Fruit fly (Drosophila melanogaster) whole organism, embryonic: ENCODE measurements around the gene Iru.

Experiments used
- B-H1 ChIP-seq: fragments of 200-800 bp; sonication (Bioruptor generic); IDR thresholded peaks from 3 replicates; pipeline ENCODE4 v1.3.6; 2022; ENCODE audit warnings: missing biosample characterization, missing genetic modification characterization
- Bdp1 ChIP-seq: fragments of 200-800 bp; sonication (Bioruptor generic); optimal IDR thresholded peaks from 3 replicates; lab custom pipeline; 2016; ENCODE audit warnings: missing biosample characterization, missing genetic modification characterization
- Bteb2 ChIP-seq: fragments of 200-800 bp; sonication (Bioruptor generic); optimal IDR thresholded peaks from 2 replicates; lab custom pipeline; 2016; ENCODE audit warnings: missing biosample characterization, missing genetic modification characterization
- CG10462 ChIP-seq: fragments of 200-800 bp; sonication (Bioruptor generic); optimal IDR thresholded peaks from 2 replicates; lab custom pipeline; 2016; ENCODE audit warnings: missing biosample characterization, missing genetic modification characterization
- CG10959 ChIP-seq: fragments of 200-800 bp; sonication (Bioruptor generic); IDR thresholded peaks from 2 replicates; pipeline ENCODE4 v1.3.6; 2022; ENCODE audit warnings: missing biosample characterization, missing genetic modification characterization
- CG11398 ChIP-seq: fragments of 200-800 bp; sonication (Bioruptor generic); optimal IDR thresholded peaks from 2 replicates; lab custom pipeline; 2016; ENCODE audit warnings: missing biosample characterization, missing genetic modification characterization
- CG12219 ChIP-seq: fragments of 200-800 bp; sonication (Bioruptor generic); optimal IDR thresholded peaks from 3 replicates; lab custom pipeline; 2018; ENCODE audit warnings: missing biosample characterization, mild to moderate bottlenecking, missing genetic modification characterization
- CG12769 ChIP-seq: fragments of 200-800 bp; sonication (Bioruptor generic); optimal IDR thresholded peaks from 2 replicates; lab custom pipeline; 2019; ENCODE audit warnings: missing biosample characterization, mild to moderate bottlenecking, missing genetic modification characterization, moderate library complexity
- CG17328 ChIP-seq: fragments of 200-800 bp; sonication (Bioruptor generic); IDR thresholded peaks from 2 replicates; pipeline ENCODE4 v1.3.6; 2022; ENCODE audit warnings: missing biosample characterization, missing genetic modification characterization
- CG18764 ChIP-seq: fragments of 200-800 bp; sonication (Bioruptor generic); optimal IDR thresholded peaks from 3 replicates; lab custom pipeline; 2016; ENCODE audit warnings: missing biosample characterization, missing genetic modification characterization
- CG30431 ChIP-seq: fragments of 200-800 bp; sonication (Bioruptor generic); optimal IDR thresholded peaks from 2 replicates; lab custom pipeline; 2017; ENCODE audit warnings: missing biosample characterization, missing genetic modification characterization
- CG31388 ChIP-seq: fragments of 200-800 bp; sonication (Bioruptor generic); optimal IDR thresholded peaks from 2 replicates; lab custom pipeline; 2016; ENCODE audit warnings: missing biosample characterization, missing genetic modification characterization
- CG34376 ChIP-seq: fragments of 200-800 bp; sonication (Bioruptor generic); optimal IDR thresholded peaks from 2 replicates; lab custom pipeline; 2018; ENCODE audit warnings: missing biosample characterization, mild to moderate bottlenecking, missing genetic modification characterization
- CG4424 ChIP-seq: fragments of 200-800 bp; sonication (Bioruptor generic); optimal IDR thresholded peaks from 3 replicates; lab custom pipeline; 2016; ENCODE audit warnings: missing biosample characterization, missing genetic modification characterization
- CG5180 ChIP-seq: fragments of 200-800 bp; sonication (Bioruptor generic); optimal IDR thresholded peaks from 3 replicates; lab custom pipeline; 2017; ENCODE audit warnings: missing biosample characterization, missing genetic modification characterization, mild to moderate bottlenecking, moderate library complexity, missing genetic modification reagents
- CG6272 ChIP-seq: fragments of 200-800 bp; sonication (Bioruptor generic); IDR thresholded peaks from 2 replicates; pipeline ENCODE4 v1.3.6; 2022; ENCODE audit warnings: missing biosample characterization, missing genetic modification characterization
- CG6683 ChIP-seq: fragments of 200-800 bp; sonication (Bioruptor generic); optimal IDR thresholded peaks from 2 replicates; lab custom pipeline; 2017; ENCODE audit warnings: missing biosample characterization, mild to moderate bottlenecking, missing genetic modification characterization, missing genetic modification reagents
- CG7839 ChIP-seq: fragments of 200-800 bp; sonication (Bioruptor generic); optimal IDR thresholded peaks from 3 replicates; lab custom pipeline; 2018; ENCODE audit warnings: missing biosample characterization, mild to moderate bottlenecking, missing genetic modification characterization, moderate library complexity
- CG7928 ChIP-seq: fragments of 200-800 bp; sonication (Bioruptor generic); optimal IDR thresholded peaks from 2 replicates; lab custom pipeline; 2017; ENCODE audit warnings: missing biosample characterization, mild to moderate bottlenecking, missing genetic modification characterization
- Chrac-16 ChIP-seq: fragments of 200-800 bp; sonication (Bioruptor generic); optimal IDR thresholded peaks from 3 replicates; lab custom pipeline; 2016; ENCODE audit warnings: missing biosample characterization, missing genetic modification characterization
- Dbx ChIP-seq: fragments of 200-800 bp; sonication (Bioruptor generic); IDR thresholded peaks from 3 replicates; pipeline ENCODE4 v1.3.6; 2022; ENCODE audit warnings: missing biosample characterization, missing genetic modification characterization
- Deaf1 ChIP-seq: fragments of 200-800 bp; optimal IDR thresholded peaks from 3 replicates; lab custom pipeline; 2019; ENCODE audit warnings: missing biosample characterization, mild to moderate bottlenecking, missing genetic modification characterization, moderate library complexity
- Doc3 ChIP-seq: fragments of 200-800 bp; sonication (Bioruptor generic); IDR thresholded peaks from 3 replicates; pipeline ENCODE4 v1.3.6; 2022; ENCODE audit warnings: missing biosample characterization, missing genetic modification characterization; ENCODE audit not compliant: partially characterized antibody
- Dref ChIP-seq: fragments of 200-800 bp; sonication (Bioruptor generic); IDR thresholded peaks from 2 replicates; pipeline ENCODE4 v1.3.6; 2022; ENCODE audit warnings: missing biosample characterization, missing genetic modification characterization
- E2f1 ChIP-seq: fragments of 200-800 bp; sonication (Bioruptor generic); IDR thresholded peaks from 2 replicates; pipeline ENCODE4 v1.3.6; 2022; ENCODE audit warnings: missing biosample characterization, missing genetic modification characterization
- Gug ChIP-seq: fragments of 200-800 bp; sonication (Bioruptor generic); IDR thresholded peaks from 4 replicates; pipeline ENCODE4 v1.3.6; 2022; ENCODE audit warnings: missing biosample characterization, missing genetic modification characterization
- HLH4C ChIP-seq: fragments of 200-800 bp; sonication (Bioruptor generic); IDR thresholded peaks from 3 replicates; pipeline ENCODE4 v1.3.6; 2022; ENCODE audit warnings: missing biosample characterization, missing genetic modification characterization; ENCODE audit not compliant: partially characterized antibody
- Hmx ChIP-seq: fragments of 200-800 bp; sonication (Bioruptor generic); optimal IDR thresholded peaks from 2 replicates; lab custom pipeline; 2016; ENCODE audit warnings: missing biosample characterization, missing genetic modification characterization
- MBD-R2 ChIP-seq: fragments of 200-800 bp; sonication (Bioruptor generic); IDR thresholded peaks from 2 replicates; pipeline ENCODE4 v1.3.6; 2022; ENCODE audit warnings: missing biosample characterization, missing genetic modification characterization
- Myb ChIP-seq: fragments of 200-800 bp; sonication (Bioruptor generic); optimal IDR thresholded peaks from 2 replicates; lab custom pipeline; 2016; ENCODE audit warnings: missing biosample characterization, missing genetic modification characterization
- Oaz ChIP-seq: fragments of 200-800 bp; sonication (Bioruptor generic); IDR thresholded peaks from 2 replicates; pipeline ENCODE4 v1.3.6; 2022; ENCODE audit warnings: missing biosample characterization, missing genetic modification characterization
- Sox100B ChIP-seq: fragments of 200-800 bp; sonication (Bioruptor generic); optimal IDR thresholded peaks from 3 replicates; lab custom pipeline; 2018; ENCODE audit warnings: missing biosample characterization, mild to moderate bottlenecking, missing genetic modification characterization
- Spps ChIP-seq: fragments of 200-800 bp; sonication (Bioruptor generic); optimal IDR thresholded peaks from 2 replicates; lab custom pipeline; 2018; ENCODE audit warnings: missing biosample characterization, mild to moderate bottlenecking, missing genetic modification characterization
- TFAM ChIP-seq: fragments of 200-800 bp; sonication (Bioruptor generic); optimal IDR thresholded peaks from 2 replicates; lab custom pipeline; 2017; ENCODE audit warnings: missing biosample characterization, missing genetic modification characterization, inconsistent platforms
- Xbp1 ChIP-seq: fragments of 200-800 bp; sonication (Bioruptor generic); optimal IDR thresholded peaks from 3 replicates; lab custom pipeline; 2016; ENCODE audit warnings: missing biosample characterization, mild to moderate bottlenecking, missing genetic modification characterization
- ase ChIP-seq: fragments of 200-800 bp; sonication (Bioruptor generic); IDR thresholded peaks from 3 replicates; pipeline ENCODE4 v1.3.6; 2022; ENCODE audit warnings: missing biosample characterization, missing genetic modification characterization
- cad ChIP-seq: fragments of >200 bp; optimal IDR thresholded peaks from 2 replicates; lab custom pipeline; 2017; ENCODE audit warnings: missing biosample characterization, missing genetic modification characterization
- ci ChIP-seq: fragments of 200-800 bp; sonication (Bioruptor generic); IDR thresholded peaks from 3 replicates; pipeline ENCODE4 v1.3.6; 2022; ENCODE audit warnings: missing biosample characterization, missing genetic modification characterization
- emc ChIP-seq: fragments of 200-800 bp; sonication (Bioruptor generic); optimal IDR thresholded peaks from 2 replicates; lab custom pipeline; 2016; ENCODE audit warnings: missing biosample characterization, missing genetic modification characterization
- eyg ChIP-seq: fragments of 200-800 bp; sonication (Bioruptor generic); optimal IDR thresholded peaks from 3 replicates; lab custom pipeline; 2016; ENCODE audit warnings: missing biosample characterization, missing genetic modification characterization
- fru ChIP-seq: fragments of >200 bp; optimal IDR thresholded peaks from 2 replicates; lab custom pipeline; 2017
- gsb ChIP-seq: fragments of 200-800 bp; sonication (Bioruptor generic); IDR thresholded peaks from 2 replicates; pipeline ENCODE4 v1.3.6; 2022; ENCODE audit warnings: missing biosample characterization, missing genetic modification characterization
- hth ChIP-seq: fragments of >200 bp; optimal IDR thresholded peaks from 2 replicates; lab custom pipeline; 2017; ENCODE audit warnings: inconsistent platforms
- inv ChIP-seq: fragments of 200-800 bp; sonication (Bioruptor generic); IDR thresholded peaks from 2 replicates; pipeline ENCODE4 v1.3.6; 2022; ENCODE audit warnings: missing biosample characterization, missing genetic modification characterization; ENCODE audit not compliant: partially characterized antibody
- klu ChIP-seq: fragments of 200-800 bp; sonication (Bioruptor generic); IDR thresholded peaks from 2 replicates; pipeline ENCODE4 v1.3.6; 2022; ENCODE audit warnings: missing biosample characterization, missing genetic modification characterization
- mam ChIP-seq: fragments of 200-800 bp; sonication (Bioruptor generic); optimal IDR thresholded peaks from 3 replicates; lab custom pipeline; 2016; ENCODE audit warnings: missing biosample characterization, missing genetic modification characterization
- pum ChIP-seq: fragments of 200-800 bp; sonication (Bioruptor generic); optimal IDR thresholded peaks from 2 replicates; lab custom pipeline; 2016; ENCODE audit warnings: missing biosample characterization, missing genetic modification characterization
- pzg ChIP-seq: fragments of 200-800 bp; sonication (Bioruptor generic); optimal IDR thresholded peaks from 3 replicates; lab custom pipeline; 2018; ENCODE audit warnings: missing biosample characterization, mild to moderate bottlenecking, missing genetic modification characterization, moderate library complexity
- run ChIP-seq: fragments of 200-800 bp; sonication (Bioruptor generic); optimal IDR thresholded peaks from 3 replicates; lab custom pipeline; 2018; ENCODE audit warnings: missing biosample characterization, mild to moderate bottlenecking, missing genetic modification characterization
- tx ChIP-seq: fragments of 200-800 bp; sonication (Bioruptor generic); optimal IDR thresholded peaks from 2 replicates; lab custom pipeline; 2016; ENCODE audit warnings: missing biosample characterization, missing genetic modification characterization
- zf30C ChIP-seq: fragments of 200-800 bp; sonication (Bioruptor generic); optimal IDR thresholded peaks from 3 replicates; lab custom pipeline; 2018; ENCODE audit warnings: missing biosample characterization, mild to moderate bottlenecking, missing genetic modification characterization

Gene Iru

DNA sequence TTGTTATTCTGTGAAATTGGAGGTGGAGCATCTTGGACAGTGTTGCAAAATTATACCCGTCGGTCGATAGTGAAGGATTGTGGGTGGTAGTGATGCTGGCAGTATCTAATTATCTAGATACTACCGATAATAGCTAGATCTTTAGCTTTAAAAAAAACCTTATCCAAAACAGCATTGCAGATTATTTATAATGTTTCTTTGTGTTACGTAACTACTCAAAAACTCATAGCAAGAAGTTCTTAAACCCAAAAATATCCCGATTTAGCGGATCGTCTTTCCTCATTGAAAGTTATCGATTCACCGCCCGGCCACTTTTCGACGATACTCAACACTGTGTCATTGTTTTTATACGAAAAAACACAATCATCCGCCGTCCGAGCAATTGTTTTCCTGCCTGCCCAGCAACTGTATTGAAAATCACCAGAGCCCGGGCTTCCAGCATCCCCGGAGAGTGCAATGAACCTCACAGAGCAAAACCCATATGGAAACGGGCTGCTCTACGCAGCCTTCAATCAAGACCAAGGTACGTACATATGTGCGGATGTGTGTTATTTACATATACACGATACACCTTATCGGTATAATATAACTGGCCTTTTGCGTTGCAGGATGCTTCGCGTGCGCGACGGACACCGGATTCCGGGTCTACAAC is 13.2 kb upstream of the Iru start, which contains the start of gene CG11975 (continued):
- 0 out of 2 replicates have a peak, but pooled peaks have one; percentile 12 for TF ChIP-seq gsb (GFP tag; lab: Robert Waterston, UW)
- TF ChIP-seq CG30431 (GFP tag; lab: Kevin White, UChicago): peak; percentile 30
- peak; percentile 81; the same call in 2 of the 3 replicates for TF ChIP-seq Dbx (GFP tag; lab: Robert Waterston, UW)
- no peak for TF ChIP-seq CG7839 (tag; lab: Kevin White, UChicago)
- no peak for TF ChIP-seq zf30C (GFP tag; lab: Kevin White, UChicago)
- peak; percentile 4 for TF ChIP-seq Spps
- TF ChIP-seq hth (lab: Kevin White, UChicago): no peak
- no peak for TF ChIP-seq CG12219 (GFP tag; lab: Kevin White, UChicago)
- peak; percentile 86 for TF ChIP-seq tx
- peak; percentile 75 for TF ChIP-seq Bdp1 (GFP tag; lab: Kevin White, UChicago)
- TF ChIP-seq Myb: peak; percentile 74
- TF ChIP-seq MBD-R2: peak; percentile 89
- peak; percentile 63 for TF ChIP-seq inv (GFP tag; lab: Robert Waterston, UW)
- TF ChIP-seq ci (GFP tag; lab: Robert Waterston, UW): peak; percentile 29; the same call in 1 of the 3 replicates
- peak; percentile 60 for TF ChIP-seq CG6683 (GFP tag; lab: Kevin White, UChicago)
- peak; percentile 90 for TF ChIP-seq mam (GFP tag; lab: Kevin White, UChicago)
- no peak for TF ChIP-seq Sox100B (GFP tag; lab: Kevin White, UChicago)
- peak; percentile 66; the same call in 2 of the 3 replicates for TF ChIP-seq Doc3 (GFP tag; lab: Robert Waterston, UW)
- peak; percentile 80 for TF ChIP-seq Chrac-16 (GFP tag; lab: Kevin White, UChicago)
- 0 out of 2 replicates have a peak, but pooled peaks have one; percentile 21 for TF ChIP-seq CG10959
- TF ChIP-seq CG10462 (GFP tag; lab: Kevin White, UChicago): peak; percentile 47
- TF ChIP-seq eyg (GFP tag; lab: Kevin White, UChicago): peak; percentile 80
- TF ChIP-seq CG31388 (GFP tag; lab: Kevin White, UChicago): peak; percentile 14
- TF ChIP-seq Gug (GFP tag; lab: Robert Waterston, UW): peak; percentile 56; the same call in 1 of the 4 replicates
- TF ChIP-seq CG12769 (tag; lab: Kevin White, UChicago): no peak
- peak; percentile 77 for TF ChIP-seq CG4424 (GFP tag; lab: Kevin White, UChicago)
- peak; percentile 78 for TF ChIP-seq pzg
- peak; percentile 78 for TF ChIP-seq Xbp1
- peak; percentile 62 for TF ChIP-seq CG18764 (GFP tag; lab: Kevin White, UChicago)
- TF ChIP-seq Hmx (GFP tag; lab: Kevin White, UChicago): no peak
- no peak; the same call in 1 of the 2 replicates for TF ChIP-seq CG17328 (GFP tag; lab: Robert Waterston, UW)
- no peak for TF ChIP-seq TFAM
- peak; percentile 67 for TF ChIP-seq Dref (GFP tag; lab: Robert Waterston, UW)
- TF ChIP-seq E2f1 (GFP tag; lab: Robert Waterston, UW): 0 out of 2 replicates have a peak, but pooled peaks have one; percentile 39
- TF ChIP-seq pum (GFP tag; lab: Kevin White, UChicago): peak; percentile 81
- no peak for TF ChIP-seq run (tag; lab: Kevin White, UChicago)
- peak; percentile 60 for TF ChIP-seq CG11398 (GFP tag; lab: Kevin White, UChicago)
- no peak for TF ChIP-seq B-H1
- TF ChIP-seq CG6272: peak; percentile 54
- no peak for TF ChIP-seq CG5180 (GFP tag; lab: Kevin White, UChicago)
- TF ChIP-seq fru (lab: Kevin White, UChicago): no peak
- TF ChIP-seq cad (GFP tag; lab: Kevin White, UChicago): no peak
- peak; percentile 62 for TF ChIP-seq Bteb2 (GFP tag; lab: Kevin White, UChicago)
- TF ChIP-seq CG7928 (GFP tag; lab: Kevin White, UChicago): no peak
- no peak for TF ChIP-seq Deaf1 (tag; lab: Kevin White, UChicago)
- TF ChIP-seq CG34376 (GFP tag; lab: Kevin White, UChicago): peak; percentile 79
- peak; percentile 36 for TF ChIP-seq emc (GFP tag; lab: Kevin White, UChicago)
- 0 out of 3 replicates have a peak, but pooled peaks have one; percentile 38 for TF ChIP-seq ase (GFP tag; lab: Robert Waterston, UW)
- peak; percentile 96 for TF ChIP-seq klu (GFP tag; lab: Robert Waterston, UW)
- TF ChIP-seq Oaz (GFP tag; lab: Robert Waterston, UW): no peak
- TF ChIP-seq HLH4C (GFP tag; lab: Robert Waterston, UW): peak; percentile 68
